Worm (Caenorhabditis elegans) whole organism, L3 larva: ENCODE results near the gene Y57G11C.46.

ENCODE experiments used
- ama-1 ChIP-seq: fragments of 150-350 bp; optimal IDR thresholded peaks from 2 replicates; lab custom pipeline; 2018
- eor-1 ChIP-seq, 2 experiments: fragments of 150-350 bp; optimal IDR thresholded peaks; 2 replicates each; lab custom pipeline; 2014 to 2018; ENCODE audit warnings: missing biosample characterization in 2 of 2, missing genetic modification characterization in 2 of 2
- pqm-1 ChIP-seq: fragments of 150-350 bp; optimal IDR thresholded peaks from 2 replicates; lab custom pipeline; 2017; ENCODE audit warnings: missing biosample characterization, missing genetic modification characterization, inconsistent platforms

DNA sequence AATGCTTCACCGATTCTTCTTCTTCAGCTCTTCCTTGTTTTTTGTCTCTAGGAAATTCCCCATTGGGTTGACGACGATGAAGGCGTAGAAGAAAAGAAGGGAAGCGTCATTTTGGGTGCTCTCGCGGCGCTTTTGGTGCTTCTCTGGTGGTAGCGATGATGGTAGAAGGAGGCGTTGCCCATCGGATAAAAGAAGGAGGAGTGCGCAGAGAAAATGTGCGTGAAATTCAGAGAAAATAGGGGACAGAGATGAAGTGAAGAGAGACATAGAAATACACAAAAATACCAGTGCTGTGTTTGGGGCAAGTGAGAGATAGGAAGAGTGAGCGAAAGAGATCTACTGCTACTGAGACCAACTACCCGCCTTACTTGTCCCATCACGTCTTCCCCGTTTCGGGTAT lies 9.3 kb downstream of the Y57G11C.46 start, which contains the start of gene oig-5:
- TF ChIP-seq eor-1 (tag; optimal IDR thresholded peaks at IDR 0.05; lab: Kevin White, UChicago), result no peak
- no peak for TF ChIP-seq ama-1 (lab: Kevin White, UChicago)
- TF ChIP-seq pqm-1, result no peak
